Worm (Caenorhabditis elegans): Measurements from ENCODE around the gene R03H10.6.

The R03H10.6 gene

DNA sequence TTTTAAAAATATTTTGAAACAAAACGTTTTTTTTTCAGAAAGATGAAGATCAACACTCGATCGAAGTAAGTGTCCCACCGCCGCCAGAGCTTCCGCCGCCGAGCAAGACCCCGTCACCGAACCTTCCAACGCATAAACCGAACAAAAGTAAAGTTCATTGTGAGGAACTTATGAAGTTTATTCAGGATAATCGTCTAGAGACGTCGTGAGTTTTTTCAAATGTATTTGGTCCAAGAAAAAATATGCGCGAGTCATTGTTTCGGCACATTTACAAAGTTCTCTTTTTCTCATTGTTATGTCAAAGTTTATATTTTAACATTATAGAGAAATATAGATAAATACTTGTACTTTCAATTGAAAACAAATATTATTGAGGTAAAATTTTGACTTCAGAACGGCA is 48.1 kb downstream of the R03H10.6 start:
- TF ChIP-seq hpl-2 (GFP tag; optimal IDR thresholded peaks at IDR 0.05), result no peak
- no peak for TF ChIP-seq nhr-19 (GFP tag; conservative IDR thresholded peaks at IDR 0.05)
- TF ChIP-seq nhr-11 (tag; optimal IDR thresholded peaks at IDR 0.05), result no peak
- TF ChIP-seq nhr-47 (tag; optimal IDR thresholded peaks at IDR 0.05), result no peak
- TF ChIP-seq efl-3 (GFP tag; optimal IDR thresholded peaks at IDR 0.05), result no peak
- TF ChIP-seq ceh-90 (tag; optimal IDR thresholded peaks at IDR 0.05), result no peak
- TF ChIP-seq lir-3 (tag; optimal IDR thresholded peaks at IDR 0.05; ENCODE audit: poor library complexity), result no peak
- no peak for TF ChIP-seq jun-1 (tag; optimal IDR thresholded peaks at IDR 0.05)
- TF ChIP-seq nhr-28 (tag; optimal IDR thresholded peaks at IDR 0.05), result no peak
- TF ChIP-seq tbx-2 (tag; optimal IDR thresholded peaks at IDR 0.05), result no peak
- TF ChIP-seq ceh-82 (tag; optimal IDR thresholded peaks at IDR 0.05), result no peak
- TF ChIP-seq nhr-76 (tag; optimal IDR thresholded peaks at IDR 0.05), result no peak
- no peak for TF ChIP-seq nhr-71 (tag; optimal IDR thresholded peaks at IDR 0.05)
- no peak for TF ChIP-seq vab-15 (tag; optimal IDR thresholded peaks at IDR 0.05)

DNA sequence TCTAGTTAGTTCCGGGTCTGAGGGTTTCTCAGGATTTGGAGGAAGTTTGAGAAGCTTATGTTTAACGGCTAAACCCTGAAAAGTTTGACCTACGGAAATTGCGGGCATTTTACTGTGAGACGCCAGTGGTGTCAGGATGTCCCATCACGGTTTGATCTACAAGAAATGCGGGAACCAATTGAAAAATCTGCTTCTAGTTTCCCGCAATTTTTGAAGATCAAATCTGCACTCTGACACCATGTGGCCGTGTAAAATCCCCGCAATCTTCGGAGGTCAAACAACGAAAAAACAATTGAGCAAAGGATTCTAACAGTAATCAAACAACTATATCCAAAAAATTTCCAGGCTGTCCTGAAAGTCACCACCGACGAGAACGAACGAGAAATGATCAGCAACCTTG is 50.4 kb downstream of the R03H10.6 start:
- TF ChIP-seq ceh-82 (tag; optimal IDR thresholded peaks at IDR 0.05) (no peak), ces-1 (GFP tag; optimal IDR thresholded peaks at IDR 0.05) (no peak), unc-98 (GFP tag; IDR thresholded peaks at IDR 0.05) (no peak), zag-1 (tag; optimal IDR thresholded peaks at IDR 0.05) (no peak), irx-1 (tag; optimal IDR thresholded peaks at IDR 0.05) (no peak), jun-1 (tag; optimal IDR thresholded peaks at IDR 0.05) (no peak), zip-4 (GFP tag; optimal IDR thresholded peaks at IDR 0.05) (no peak), skn-1 (tag; optimal IDR thresholded peaks at IDR 0.05) (no peak), nhr-76 (tag; optimal IDR thresholded peaks at IDR 0.05) (no peak), ceh-8 (GFP tag; optimal IDR thresholded peaks at IDR 0.05) (no peak), vab-15 (tag; optimal IDR thresholded peaks at IDR 0.05) (no peak), F16B12.6 (tag; optimal IDR thresholded peaks at IDR 0.05) (no peak), ceh-90 (tag; optimal IDR thresholded peaks at IDR 0.05) (no peak), tlp-1 (tag; optimal IDR thresholded peaks at IDR 0.05) (no peak), fkh-4 (tag; optimal IDR thresholded peaks at IDR 0.05; ENCODE audit: borderline replicate concordance) (no peak)

Data from whole organism, L1 larva.